Fruit fly (Drosophila melanogaster) whole organism, embryonic: Measurements from ENCODE around the gene Sgs5bis.

ENCODE experiments used
- Bdp1 ChIP-seq: fragments of 200-800 bp; sonication (Bioruptor generic); optimal IDR thresholded peaks from 3 replicates; lab custom pipeline; 2016; ENCODE audit warnings: missing biosample characterization, missing genetic modification characterization
- CG10321 ChIP-seq: fragments of 200-800 bp; sonication (Bioruptor generic); IDR thresholded peaks from 2 replicates; pipeline ENCODE4 v1.3.6; 2022; ENCODE audit warnings: missing biosample characterization, missing genetic modification characterization
- CG11456 ChIP-seq: fragments of 200-800 bp; sonication (Bioruptor generic); IDR thresholded peaks from 3 replicates; pipeline ENCODE4 v1.3.6; 2022; ENCODE audit warnings: missing biosample characterization, missing genetic modification characterization
- CG12219 ChIP-seq: fragments of 200-800 bp; sonication (Bioruptor generic); optimal IDR thresholded peaks from 3 replicates; lab custom pipeline; 2018; ENCODE audit warnings: missing biosample characterization, mild to moderate bottlenecking, missing genetic modification characterization
- CG15073 ChIP-seq: fragments of 200-800 bp; sonication (Bioruptor generic); optimal IDR thresholded peaks from 2 replicates; lab custom pipeline; 2016; ENCODE audit warnings: missing biosample characterization, missing genetic modification characterization
- CG1603 ChIP-seq: fragments of 200-800 bp; sonication (Bioruptor generic); optimal IDR thresholded peaks from 2 replicates; lab custom pipeline; 2019; ENCODE audit warnings: missing biosample characterization, mild to moderate bottlenecking, missing genetic modification characterization, moderate library complexity
- CG17359 ChIP-seq: fragments of 200-800 bp; sonication (Bioruptor generic); optimal IDR thresholded peaks from 3 replicates; lab custom pipeline; 2018; ENCODE audit warnings: missing biosample characterization, mild to moderate bottlenecking, missing genetic modification characterization, moderate library complexity
- CG17385 ChIP-seq: fragments of 200-800 bp; sonication (Bioruptor generic); optimal IDR thresholded peaks from 3 replicates; lab custom pipeline; 2018; ENCODE audit warnings: missing biosample characterization, mild to moderate bottlenecking, missing genetic modification characterization
- CG17912 ChIP-seq: fragments of 200-800 bp; sonication (Bioruptor generic); optimal IDR thresholded peaks from 2 replicates; lab custom pipeline; 2018; ENCODE audit warnings: missing biosample characterization, mild to moderate bottlenecking, missing genetic modification characterization
- CG2199 ChIP-seq: fragments of 200-800 bp; sonication (Bioruptor generic); IDR thresholded peaks from 3 replicates; pipeline ENCODE4 v1.3.6; 2022; ENCODE audit warnings: missing biosample characterization, missing genetic modification characterization
- CG31365 ChIP-seq: fragments of 200-800 bp; sonication (Bioruptor generic); optimal IDR thresholded peaks from 2 replicates; lab custom pipeline; 2018; ENCODE audit warnings: missing biosample characterization, mild to moderate bottlenecking, missing genetic modification characterization
- CG32532 ChIP-seq: fragments of 200-800 bp; sonication (Bioruptor generic); IDR thresholded peaks from 2 replicates; pipeline ENCODE4 v1.3.6; 2022; ENCODE audit warnings: missing biosample characterization, missing genetic modification characterization
- CG32767 ChIP-seq: fragments of 200-800 bp; sonication (Bioruptor generic); IDR thresholded peaks from 2 replicates; pipeline ENCODE4 v1.3.6; 2022; ENCODE audit warnings: missing biosample characterization, missing genetic modification characterization
- CG33213 ChIP-seq: fragments of 200-800 bp; sonication (Bioruptor generic); optimal IDR thresholded peaks from 3 replicates; lab custom pipeline; 2016; ENCODE audit warnings: missing biosample characterization, missing genetic modification characterization
- CG42726 ChIP-seq: fragments of 200-800 bp; sonication (Bioruptor generic); IDR thresholded peaks from 2 replicates; pipeline ENCODE4 v1.3.6; 2022; ENCODE audit warnings: missing biosample characterization, missing genetic modification characterization; ENCODE audit not compliant: partially characterized antibody
- CG5245 ChIP-seq: fragments of 200-800 bp; sonication (Bioruptor generic); optimal IDR thresholded peaks from 3 replicates; lab custom pipeline; 2016; ENCODE audit warnings: missing biosample characterization, missing genetic modification characterization
- CG7745 ChIP-seq: fragments of 200-800 bp; sonication (Bioruptor generic); optimal IDR thresholded peaks from 2 replicates; lab custom pipeline; 2018; ENCODE audit warnings: missing biosample characterization, mild to moderate bottlenecking, missing genetic modification characterization, moderate library complexity
- CG8281 ChIP-seq: fragments of 200-800 bp; sonication (Bioruptor generic); optimal IDR thresholded peaks from 2 replicates; lab custom pipeline; 2018; ENCODE audit warnings: missing biosample characterization, mild to moderate bottlenecking, missing genetic modification characterization, moderate library complexity
- CG8388 ChIP-seq: fragments of 200-800 bp; sonication (Bioruptor generic); optimal IDR thresholded peaks from 2 replicates; lab custom pipeline; 2019; ENCODE audit warnings: missing biosample characterization, mild to moderate bottlenecking, missing genetic modification characterization, moderate library complexity
- CG8478 ChIP-seq: fragments of >200 bp; optimal IDR thresholded peaks from 2 replicates; lab custom pipeline; 2018
- CTCF ChIP-seq: fragments of 200-800 bp; sonication (Bioruptor generic); optimal IDR thresholded peaks from 2 replicates; lab custom pipeline; 2017; ENCODE audit warnings: missing biosample characterization, mild to moderate bottlenecking, missing genetic modification characterization, moderate library complexity
- Doc3 ChIP-seq: fragments of 200-800 bp; sonication (Bioruptor generic); IDR thresholded peaks from 3 replicates; pipeline ENCODE4 v1.3.6; 2022; ENCODE audit warnings: missing biosample characterization, missing genetic modification characterization; ENCODE audit not compliant: partially characterized antibody
- Drgx ChIP-seq: fragments of 200-800 bp; sonication (Bioruptor generic); IDR thresholded peaks from 2 replicates; pipeline ENCODE4 v1.3.6; 2022; ENCODE audit warnings: missing biosample characterization, missing genetic modification characterization
- E2f2 ChIP-seq: fragments of 200-800 bp; sonication (Bioruptor generic); IDR thresholded peaks from 2 replicates; pipeline ENCODE4 v1.3.6; 2022; ENCODE audit warnings: missing biosample characterization, missing genetic modification characterization
- GATAe ChIP-seq: fragments of 200-800 bp; sonication (Bioruptor generic); conservative IDR thresholded peaks from 2 replicates; pipeline ENCODE4 v1.3.6; 2022; ENCODE audit warnings: missing biosample characterization, missing genetic modification characterization
- Hey ChIP-seq: fragments of 200-800 bp; sonication (Bioruptor generic); optimal IDR thresholded peaks from 3 replicates; lab custom pipeline; 2018; ENCODE audit warnings: missing biosample characterization, mild to moderate bottlenecking, missing genetic modification characterization
- Hr51 ChIP-seq, 2 experiments: fragments of 200-800 bp; sonication (Bioruptor generic); optimal IDR thresholded peaks; 2 replicates in 1 of 2; 3 replicates in 1 of 2; lab custom pipeline; 2016 to 2018; ENCODE audit warnings: missing biosample characterization in 2 of 2, missing genetic modification characterization in 2 of 2, mild to moderate bottlenecking in 1 of 2, moderate library complexity in 1 of 2
- Med ChIP-seq: fragments of 200-800 bp; sonication (Bioruptor generic); peaks from one replicate; lab custom pipeline; 2016; ENCODE audit warnings: missing biosample characterization, missing genetic modification characterization, mild to moderate bottlenecking, inconsistent platforms, moderate library complexity
- Rfx ChIP-seq: fragments of 200-800 bp; sonication (Bioruptor generic); IDR thresholded peaks from 2 replicates; pipeline ENCODE4 v1.3.6; 2022; ENCODE audit warnings: missing biosample characterization, missing genetic modification characterization
- Trl ChIP-seq, 3 experiments: fragments of >200 bp in 2 of 3; fragments of 200-800 bp in 1 of 3; sonication (Bioruptor generic) in 1 of 3; optimal IDR thresholded peaks; 2 replicates in 1 of 3; 3 replicates in 2 of 3; lab custom pipeline; 2016 to 2017; ENCODE audit warnings: missing biosample characterization in 1 of 3, missing genetic modification characterization in 1 of 3
- bowl ChIP-seq: fragments of 200-800 bp; sonication (Bioruptor generic); IDR thresholded peaks from 2 replicates; pipeline ENCODE4 v1.3.6; 2022; ENCODE audit warnings: missing biosample characterization, missing genetic modification characterization
- cg ChIP-seq: fragments of 200-800 bp; sonication (Bioruptor generic); optimal IDR thresholded peaks from 3 replicates; lab custom pipeline; 2019; ENCODE audit warnings: missing biosample characterization, mild to moderate bottlenecking, missing genetic modification characterization, moderate library complexity
- crol ChIP-seq: fragments of 200-800 bp; sonication (Bioruptor generic); IDR thresholded peaks from 2 replicates; pipeline ENCODE4 v1.3.6; 2022; ENCODE audit warnings: missing biosample characterization, missing genetic modification characterization
- eve ChIP-seq, 2 experiments: fragments of >200 bp; optimal IDR thresholded peaks; 2 replicates each; lab custom pipeline; 2017; ENCODE audit warnings: missing biosample characterization in 2 of 2, missing genetic modification characterization in 2 of 2
- exex ChIP-seq: fragments of 200-800 bp; sonication (Bioruptor generic); optimal IDR thresholded peaks from 4 replicates; lab custom pipeline; 2018; ENCODE audit warnings: missing biosample characterization, mild to moderate bottlenecking, missing genetic modification characterization, moderate library complexity
- fru ChIP-seq: fragments of >200 bp; optimal IDR thresholded peaks from 2 replicates; lab custom pipeline; 2017
- grau ChIP-seq: fragments of 200-800 bp; optimal IDR thresholded peaks from 3 replicates; lab custom pipeline; 2019; ENCODE audit warnings: missing biosample characterization, mild to moderate bottlenecking, missing genetic modification characterization, moderate library complexity
- insv ChIP-seq, 2 experiments: fragments of 200-800 bp; sonication (Bioruptor generic); optimal IDR thresholded peaks; 3 replicates each; lab custom pipeline; 2016 to 2018; ENCODE audit warnings: missing biosample characterization in 2 of 2, missing genetic modification characterization in 2 of 2
- lola ChIP-seq, 3 experiments: fragments of >200 bp in 2 of 3; fragments of 200-800 bp in 1 of 3; sonication (Bioruptor generic) in 1 of 3; optimal IDR thresholded peaks; 2 replicates each; lab custom pipeline; 2017 to 2019; ENCODE audit warnings: missing biosample characterization in 3 of 3, missing genetic modification characterization in 3 of 3, mild to moderate bottlenecking in 1 of 3, moderate library complexity in 1 of 3
- nau ChIP-seq: fragments of 200-800 bp; sonication (Bioruptor generic); optimal IDR thresholded peaks from 3 replicates; lab custom pipeline; 2017; ENCODE audit warnings: missing biosample characterization, mild to moderate bottlenecking, missing genetic modification characterization, missing genetic modification reagents
- nom ChIP-seq: fragments of 200-800 bp; sonication (Bioruptor generic); optimal IDR thresholded peaks from 2 replicates; lab custom pipeline; 2017; ENCODE audit warnings: missing biosample characterization, missing genetic modification characterization, mild to moderate bottlenecking, moderate library complexity, missing genetic modification reagents
- salm ChIP-seq: fragments of 200-800 bp; sonication (Bioruptor generic); optimal IDR thresholded peaks from 2 replicates; lab custom pipeline; 2018; ENCODE audit warnings: missing biosample characterization, mild to moderate bottlenecking, missing genetic modification characterization
- sens ChIP-seq: fragments of 200-800 bp; sonication (Bioruptor generic); peaks from one replicate; lab custom pipeline; 2016; ENCODE audit warnings: missing biosample characterization, missing genetic modification characterization
- stwl ChIP-seq: fragments of 200-800 bp; sonication (Bioruptor generic); optimal IDR thresholded peaks from 3 replicates; lab custom pipeline; 2018; ENCODE audit warnings: missing biosample characterization, mild to moderate bottlenecking, missing genetic modification characterization, moderate library complexity
- vfl ChIP-seq: fragments of 200-800 bp; sonication (Bioruptor generic); optimal IDR thresholded peaks from 2 replicates; lab custom pipeline; 2016; ENCODE audit warnings: missing biosample characterization, missing genetic modification characterization
- vvl ChIP-seq: fragments of 200-800 bp; sonication (Bioruptor generic); IDR thresholded peaks from 2 replicates; pipeline ENCODE4 v1.3.6; 2022; ENCODE audit warnings: missing biosample characterization, missing genetic modification characterization
- zfh1 ChIP-seq: fragments of 200-800 bp; sonication (Bioruptor generic); IDR thresholded peaks from 3 replicates; pipeline ENCODE4 v1.3.6; 2022; ENCODE audit warnings: missing biosample characterization, missing genetic modification characterization

Sgs5bis gene

dm6 chr3R:17613549-17613948, 19.4 kb downstream of the Sgs5bis start, which contains the start of gene CG14327 (continued):
- no peak for TF ChIP-seq CG12219 (GFP tag; lab: Kevin White, UChicago)

- TF ChIP-seq CG5245 (no peak), lola (GFP tag; optimal IDR thresholded peaks at IDR 0.05; lab: Kevin White, UChicago) (peak in 1 of 3 experiments; percentile 41), eve (GFP tag; optimal IDR thresholded peaks at IDR 0.05; lab: Kevin White, UChicago) (peak in 1 of 2 experiments; percentile 52), exex (no peak), fru (lab: Kevin White, UChicago) (no peak), CG2199 (GFP tag; lab: Robert Waterston, UW) (0 out of 3 replicates have a peak, but pooled peaks have one; percentile 16), stwl (tag; lab: Kevin White, UChicago) (peak; percentile 21), crol (GFP tag; lab: Robert Waterston, UW) (no peak), CG17385 (GFP tag; lab: Kevin White, UChicago) (peak; percentile 64), CG1603 (no peak), CG15073 (peak; percentile 82), cg (GFP tag; lab: Kevin White, UChicago) (no peak), CG31365 (tag; lab: Kevin White, UChicago) (peak; percentile 76), vvl (GFP tag; lab: Robert Waterston, UW) (0 out of 2 replicates have a peak, but pooled peaks have one; percentile 10), salm (tag; lab: Kevin White, UChicago) (no peak), CTCF (peak; percentile 59), Doc3 (GFP tag; lab: Robert Waterston, UW) (no peak), Rfx (GFP tag; lab: Robert Waterston, UW) (no peak), grau (tag; lab: Kevin White, UChicago) (no peak), insv (GFP tag; optimal IDR thresholded peaks at IDR 0.05; lab: Kevin White, UChicago) (peak in 1 of 2 experiments; percentile 10)
Observed at dm6 chr3R:17615076-17615475, 20.9 kb downstream of the Sgs5bis start.

- TF ChIP-seq Drgx (GFP tag; lab: Robert Waterston, UW) (0 out of 2 replicates have a peak, but pooled peaks have one; percentile 10), zfh1 (GFP tag; lab: Robert Waterston, UW) (no peak), nom (GFP tag; lab: Kevin White, UChicago) (peak; percentile 11), CG11456 (GFP tag; lab: Robert Waterston, UW) (0 out of 3 replicates have a peak, but pooled peaks have one; percentile 9), Bdp1 (peak; percentile 34), CG2199 (GFP tag; lab: Robert Waterston, UW) (0 out of 3 replicates have a peak, but pooled peaks have one; percentile 58), CG10321 (no peak)
Observed at dm6 chr3R:17615746-17616145, 21.6 kb downstream of the Sgs5bis start.

- TF ChIP-seq nau (GFP tag; lab: Kevin White, UChicago) (no peak), CG31365 (tag; lab: Kevin White, UChicago) (no peak), CG8388 (GFP tag; lab: Kevin White, UChicago) (no peak), CG17912 (no peak), Hey (no peak), Trl (optimal IDR thresholded peaks at IDR 0.05; lab: Kevin White, UChicago) (no peak), Trl (GFP tag; optimal IDR thresholded peaks at IDR 0.05; lab: Kevin White, UChicago) (no peak), CG42726 (peak; percentile 79; the same call in 1 of the 2 replicates), bowl (GFP tag; lab: Robert Waterston, UW) (no peak), CG8281 (tag; lab: Kevin White, UChicago) (no peak), vfl (GFP tag; lab: Kevin White, UChicago) (no peak), CG33213 (no peak), Med (GFP tag; lab: Kevin White, UChicago) (peak; percentile 54), CG8478 (peak; percentile 38), sens (GFP tag; lab: Kevin White, UChicago) (peak; percentile 20), insv (GFP tag; optimal IDR thresholded peaks at IDR 0.05; lab: Kevin White, UChicago) (no peak), E2f2 (GFP tag; lab: Robert Waterston, UW) (no peak), GATAe (GFP tag; lab: Robert Waterston, UW) (no peak), CG17359 (tag; lab: Kevin White, UChicago) (no peak), CG32532 (0 out of 2 replicates have a peak, but pooled peaks have one; percentile 7), CG7745 (no peak), Hr51 (GFP tag; optimal IDR thresholded peaks at IDR 0.05; lab: Kevin White, UChicago) (no peak), CG32767 (no peak), Rfx (GFP tag; lab: Robert Waterston, UW) (peak; percentile 37; the same call in 1 of the 2 replicates)
Observed at dm6 chr3R:17616541-17616940, 22.4 kb downstream of the Sgs5bis start.
